Fruit fly (Drosophila melanogaster): Measurements from ENCODE around the gene CG33648.
A peak's percentile ranks its signal among the peaks of the same experiment; 100 is the strongest.

CG33648 gene

dm6 chr2L:14537432-14538221 is 13.5 kb downstream of the CG33648 start (continued):
- TF ChIP-seq CG15269 (tag; optimal IDR thresholded peaks at IDR 0.05) = peak; percentile 12
- TF ChIP-seq CG17829 (tag; optimal IDR thresholded peaks at IDR 0.05) = peak; percentile 63
- TF ChIP-seq yki (optimal IDR thresholded peaks at IDR 0.05) = no peak
- TF ChIP-seq jigr1 (GFP tag; IDR thresholded peaks at IDR 0.05) = no peak
- peak; percentile 53 for TF ChIP-seq CG8388 (GFP tag; optimal IDR thresholded peaks at IDR 0.05)
- peak; percentile 46 for TF ChIP-seq gsb-n (tag; optimal IDR thresholded peaks at IDR 0.05)
- no peak for TF ChIP-seq wdn (GFP tag; IDR thresholded peaks at IDR 0.05)
- peak; percentile 83 for TF ChIP-seq nmo (GFP tag; optimal IDR thresholded peaks at IDR 0.05)
- TF ChIP-seq hb (GFP tag; IDR thresholded peaks at IDR 0.05; ENCODE audit: partially characterized antibody) = no peak
- TF ChIP-seq Fer1 (GFP tag; optimal IDR thresholded peaks at IDR 0.05) = no peak
- TF ChIP-seq CG17359 (tag; optimal IDR thresholded peaks at IDR 0.05) = peak; percentile 35
- no peak for TF ChIP-seq CG1832 (GFP tag; optimal IDR thresholded peaks at IDR 0.05)
- no peak for TF ChIP-seq her (GFP tag; optimal IDR thresholded peaks at IDR 0.05)
- no peak for TF ChIP-seq CG16779 (GFP tag; IDR thresholded peaks at IDR 0.05)
- peak; percentile 75 for TF ChIP-seq CoRest (tag; optimal IDR thresholded peaks at IDR 0.05)
- no peak for TF ChIP-seq sens-2 (GFP tag; IDR thresholded peaks at IDR 0.05)
- peak; percentile 5 for TF ChIP-seq NfI (GFP tag; optimal IDR thresholded peaks at IDR 0.05)
- TF ChIP-seq Kr (GFP tag; optimal IDR thresholded peaks at IDR 0.05) = no peak
- peak; percentile 42 for TF ChIP-seq CG17385 (GFP tag; optimal IDR thresholded peaks at IDR 0.05)
- no peak for TF ChIP-seq Bdp1 (GFP tag; optimal IDR thresholded peaks at IDR 0.05)
- no peak for TF ChIP-seq CG34376 (GFP tag; optimal IDR thresholded peaks at IDR 0.05)
- peak; percentile 22 for TF ChIP-seq CG9727 (GFP tag; optimal IDR thresholded peaks at IDR 0.05)
- TF ChIP-seq lmd (GFP tag; IDR thresholded peaks at IDR 0.05) = peak; percentile 20; the same call in 1 of the 2 replicates
- no peak for TF ChIP-seq scrt (GFP tag; optimal IDR thresholded peaks at IDR 0.05)
- TF ChIP-seq ATbp (GFP tag; optimal IDR thresholded peaks at IDR 0.05) = no peak
- peak; percentile 60 for TF ChIP-seq CG7556 (GFP tag; optimal IDR thresholded peaks at IDR 0.05)
- TF ChIP-seq CG6854 (GFP tag; optimal IDR thresholded peaks at IDR 0.05) = no peak
- TF ChIP-seq CG15479 (GFP tag; optimal IDR thresholded peaks at IDR 0.05) = no peak
- no peak for TF ChIP-seq wek (GFP tag; optimal IDR thresholded peaks at IDR 0.05)
- no peak for TF ChIP-seq CG10147 (GFP tag; optimal IDR thresholded peaks at IDR 0.05)
- TF ChIP-seq trem (tag; optimal IDR thresholded peaks at IDR 0.05) = peak; percentile 51
- TF ChIP-seq HLH4C (GFP tag; IDR thresholded peaks at IDR 0.05; ENCODE audit: partially characterized antibody) = no peak
- peak; percentile 24 for TF ChIP-seq Lhr (GFP tag; optimal IDR thresholded peaks at IDR 0.05)
- no peak for TF ChIP-seq Poxn (GFP tag; IDR thresholded peaks at IDR 0.05)
- no peak for TF ChIP-seq bab2 (GFP tag; optimal IDR thresholded peaks at IDR 0.05)
- peak; percentile 49 for TF ChIP-seq Asciz (GFP tag; optimal IDR thresholded peaks at IDR 0.05)
- TF ChIP-seq CG13624 (GFP tag; optimal IDR thresholded peaks at IDR 0.05) = no peak
- TF ChIP-seq Max (GFP tag; optimal IDR thresholded peaks at IDR 0.05) = no peak
- TF ChIP-seq CG18599 (GFP tag; optimal IDR thresholded peaks at IDR 0.05) = no peak
- TF ChIP-seq H2.0 (GFP tag; IDR thresholded peaks at IDR 0.05) = no peak
- TF ChIP-seq CG14710 (tag; optimal IDR thresholded peaks at IDR 0.05) = peak; percentile 69
- TF ChIP-seq CG9876 (GFP tag; optimal IDR thresholded peaks at IDR 0.05) = no peak
- TF ChIP-seq CG31224 (GFP tag; IDR thresholded peaks at IDR 0.05) = no peak
- TF ChIP-seq Aef1 (GFP tag; IDR thresholded peaks at IDR 0.05) = no peak
- no peak for TF ChIP-seq Ravus (GFP tag; IDR thresholded peaks at IDR 0.05)
- TF ChIP-seq tap (tag; optimal IDR thresholded peaks at IDR 0.05) = peak; percentile 13
- no peak; the same call in 2 of the 3 replicates for TF ChIP-seq croc (GFP tag; conservative IDR thresholded peaks at IDR 0.05)
- TF ChIP-seq Mrtf (GFP tag; IDR thresholded peaks at IDR 0.05) = no peak
- TF ChIP-seq eve (GFP tag; optimal IDR thresholded peaks at IDR 0.05) = peak in 1 of 2 experiments; percentile 71

Data from whole organism, embryonic.